Worm (Caenorhabditis elegans) whole organism, L3 larva: ENCODE results near the gene K07F5.22.

Source experiments
- ZK546.5 ChIP-seq: sonication (generic microtip); optimal IDR thresholded peaks from 2 replicates; lab custom pipeline; 2017; ENCODE audit warnings: missing biosample characterization, missing genetic modification characterization
- aly-2 ChIP-seq: fragments of 150-350 bp; optimal IDR thresholded peaks from 2 replicates; lab custom pipeline; 2014; ENCODE audit warnings: missing biosample characterization, missing genetic modification characterization
- ama-1 ChIP-seq: fragments of 150-350 bp; optimal IDR thresholded peaks from 2 replicates; lab custom pipeline; 2018
- ceh-16 ChIP-seq: sonication (generic microtip); optimal IDR thresholded peaks from 2 replicates; lab custom pipeline; 2017; ENCODE audit warnings: missing biosample characterization, missing genetic modification characterization
- ceh-28 ChIP-seq: fragments of 150-350 bp; optimal IDR thresholded peaks from 2 replicates; lab custom pipeline; 2014; ENCODE audit warnings: missing biosample characterization, missing genetic modification reagents, missing genetic modification characterization
- ceh-82 ChIP-seq: fragments of 150-350 bp; optimal IDR thresholded peaks from 2 replicates; lab custom pipeline; 2014; ENCODE audit warnings: missing biosample characterization, missing genetic modification characterization
- ceh-9 ChIP-seq: sonication (generic microtip); optimal IDR thresholded peaks from 2 replicates; lab custom pipeline; 2018; ENCODE audit warnings: missing biosample characterization, missing genetic modification characterization
- daf-12 ChIP-seq: fragments of 150-350 bp; optimal IDR thresholded peaks from 2 replicates; lab custom pipeline; 2014; ENCODE audit warnings: missing biosample characterization, missing genetic modification reagents, missing genetic modification characterization
- egl-27 ChIP-seq: sonication (generic microtip); optimal IDR thresholded peaks from 4 replicates; lab custom pipeline; 2017; ENCODE audit warnings: missing biosample characterization, missing genetic modification reagents, missing genetic modification characterization
- egl-5 ChIP-seq: fragments of 150-350 bp; optimal IDR thresholded peaks from 2 replicates; lab custom pipeline; 2017; ENCODE audit warnings: missing biosample characterization, missing genetic modification reagents, missing genetic modification characterization, inconsistent platforms
- elt-1 ChIP-seq: fragments of 150-350 bp; optimal IDR thresholded peaks from 2 replicates; lab custom pipeline; 2014; ENCODE audit warnings: missing biosample characterization, missing genetic modification characterization
- elt-2 ChIP-seq: sonication (generic microtip); optimal IDR thresholded peaks from 2 replicates; lab custom pipeline; 2016; ENCODE audit warnings: missing genetic modification reagents, mild to moderate bottlenecking, missing genetic modification characterization, missing compliant biosample characterization
- elt-3 ChIP-seq, 3 experiments: fragments of 150-350 bp in 1 of 3; sonication (generic microtip) in 2 of 3; optimal IDR thresholded peaks; 2 replicates in 2 of 3; 4 replicates in 1 of 3; lab custom pipeline; 2014 to 2017; ENCODE audit warnings: missing biosample characterization in 3 of 3, missing genetic modification characterization in 3 of 3
- fos-1 ChIP-seq: fragments of 150-350 bp; optimal IDR thresholded peaks from 2 replicates; lab custom pipeline; 2014; ENCODE audit warnings: missing biosample characterization, missing genetic modification characterization
- jun-1 ChIP-seq: fragments of 150-350 bp; optimal IDR thresholded peaks from 2 replicates; lab custom pipeline; 2014; ENCODE audit warnings: missing biosample characterization, missing genetic modification reagents, missing genetic modification characterization
- lin-39 ChIP-seq: fragments of 150-350 bp; optimal IDR thresholded peaks from 2 replicates; lab custom pipeline; 2018; ENCODE audit warnings: missing biosample characterization, missing genetic modification reagents, missing genetic modification characterization
- lsy-12 ChIP-seq: sonication (generic microtip); optimal IDR thresholded peaks from 2 replicates; lab custom pipeline; 2016; ENCODE audit warnings: mild to moderate bottlenecking, missing genetic modification characterization, missing compliant biosample characterization
- mdl-1 ChIP-seq: fragments of 150-350 bp; optimal IDR thresholded peaks from 2 replicates; lab custom pipeline; 2014; ENCODE audit warnings: missing biosample characterization, missing genetic modification characterization
- mml-1 ChIP-seq: fragments of 150-350 bp; sonication (generic microtip); optimal IDR thresholded peaks from 3 replicates; lab custom pipeline; 2014; ENCODE audit warnings: missing biosample characterization, missing genetic modification characterization
- nfya-1 ChIP-seq: sonication (generic microtip); optimal IDR thresholded peaks from 2 replicates; lab custom pipeline; 2017; ENCODE audit warnings: missing genetic modification characterization, mild to moderate bottlenecking, missing compliant biosample characterization, antibody characterized with exemption, moderate library complexity; ENCODE audit not compliant: insufficient read depth
- nhr-11 ChIP-seq: fragments of 150-350 bp; optimal IDR thresholded peaks from 2 replicates; lab custom pipeline; 2014; ENCODE audit warnings: missing biosample characterization, missing genetic modification characterization
- nhr-12 ChIP-seq: fragments of 150-350 bp; optimal IDR thresholded peaks from 2 replicates; lab custom pipeline; 2014; ENCODE audit warnings: missing biosample characterization, missing genetic modification characterization
- nhr-23 ChIP-seq: fragments of 150-350 bp; optimal IDR thresholded peaks from 2 replicates; lab custom pipeline; 2014; ENCODE audit warnings: missing biosample characterization, missing genetic modification reagents, missing genetic modification characterization
- nhr-237 ChIP-seq: fragments of 150-350 bp; optimal IDR thresholded peaks from 2 replicates; lab custom pipeline; 2014; ENCODE audit warnings: missing biosample characterization, missing genetic modification characterization
- nhr-25 ChIP-seq: sonication (generic microtip); optimal IDR thresholded peaks from 2 replicates; lab custom pipeline; 2017; ENCODE audit warnings: missing biosample characterization, missing genetic modification characterization
- nhr-43 ChIP-seq: sonication (generic microtip); optimal IDR thresholded peaks from 2 replicates; lab custom pipeline; 2016; ENCODE audit warnings: mild to moderate bottlenecking, missing genetic modification characterization, missing compliant biosample characterization; ENCODE audit not compliant: poor library complexity, severe bottlenecking
- nhr-67 ChIP-seq: fragments of 150-350 bp; optimal IDR thresholded peaks from 2 replicates; lab custom pipeline; 2014; ENCODE audit warnings: missing biosample characterization, missing genetic modification characterization
- nhr-77 ChIP-seq: fragments of 150-350 bp; optimal IDR thresholded peaks from 2 replicates; lab custom pipeline; 2014; ENCODE audit warnings: missing biosample characterization, missing genetic modification characterization
- pha-4 ChIP-seq: fragments of 150-350 bp; optimal IDR thresholded peaks from 2 replicates; lab custom pipeline; 2014; ENCODE audit warnings: missing biosample characterization, missing genetic modification reagents, missing genetic modification characterization
- sea-2 ChIP-seq: fragments of 150-350 bp; sonication (generic microtip); optimal IDR thresholded peaks from 4 replicates; lab custom pipeline; 2014; ENCODE audit warnings: missing biosample characterization, missing genetic modification reagents, missing genetic modification characterization
- skn-1 ChIP-seq: fragments of 150-350 bp; optimal IDR thresholded peaks from 2 replicates; lab custom pipeline; 2014; ENCODE audit warnings: missing biosample characterization, missing genetic modification characterization
- snpc-4 ChIP-seq: fragments of 150-350 bp; optimal IDR thresholded peaks from 2 replicates; lab custom pipeline; 2014; ENCODE audit warnings: missing biosample characterization, missing genetic modification characterization
- tbx-2 ChIP-seq: sonication (generic microtip); optimal IDR thresholded peaks from 2 replicates; lab custom pipeline; 2016; ENCODE audit warnings: mild to moderate bottlenecking, missing genetic modification characterization, missing compliant biosample characterization
- unc-62 ChIP-seq: fragments of 150-350 bp; sonication (generic microtip); optimal IDR thresholded peaks from 4 replicates; lab custom pipeline; 2014; ENCODE audit warnings: missing biosample characterization, missing genetic modification reagents, missing genetic modification characterization
- zag-1 ChIP-seq: fragments of 150-350 bp; optimal IDR thresholded peaks from 2 replicates; lab custom pipeline; 2014; ENCODE audit warnings: missing biosample characterization, missing genetic modification characterization
- ztf-11 ChIP-seq: fragments of 150-350 bp; optimal IDR thresholded peaks from 2 replicates; lab custom pipeline; 2014; ENCODE audit warnings: missing biosample characterization, missing genetic modification characterization
- ztf-4 ChIP-seq: fragments of 150-350 bp; optimal IDR thresholded peaks from 2 replicates; lab custom pipeline; 2014; ENCODE audit warnings: missing biosample characterization, missing genetic modification characterization

The K07F5.22 gene

DNA sequence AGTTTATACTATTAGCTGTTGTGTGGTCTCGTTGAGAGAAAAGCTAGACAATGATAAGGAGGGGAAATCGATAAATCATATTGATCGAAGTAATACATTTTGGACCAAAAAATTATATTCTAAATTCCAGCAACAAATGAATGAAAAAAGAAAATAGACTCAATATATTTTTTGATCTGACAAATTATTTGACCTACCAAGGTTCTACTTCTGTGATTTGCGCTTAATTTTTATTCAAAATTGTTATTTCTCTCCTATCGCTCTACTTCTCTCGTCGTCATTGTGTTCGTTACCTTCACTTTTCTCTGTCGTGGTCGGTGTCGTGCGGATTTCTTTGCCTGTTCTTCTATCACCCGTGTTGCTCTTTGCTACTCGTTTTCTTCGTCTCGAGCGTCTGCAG, 5.9 kb upstream of the K07F5.22 start:
- no peak for TF ChIP-seq ztf-11 (tag; lab: Kevin White, UChicago)
- TF ChIP-seq nhr-237 (tag; lab: Kevin White, UChicago): no peak
- no peak for TF ChIP-seq lsy-12 (tag; lab: Kevin White, UChicago)
- TF ChIP-seq nhr-12: no peak
- TF ChIP-seq mml-1: no peak
- TF ChIP-seq nhr-25: no peak
- TF ChIP-seq fos-1 (tag; lab: Kevin White, UChicago): no peak
- no peak for TF ChIP-seq nhr-67 (tag; lab: Kevin White, UChicago)
- TF ChIP-seq egl-27 (tag; lab: Kevin White, UChicago): no peak
- TF ChIP-seq zag-1 (tag; lab: Kevin White, UChicago): no peak
- TF ChIP-seq ceh-9 (tag; lab: Kevin White, UChicago): no peak
- no peak for TF ChIP-seq ztf-4 (tag; lab: Kevin White, UChicago)
- no peak for TF ChIP-seq snpc-4 (tag; lab: Kevin White, UChicago)
- no peak for TF ChIP-seq elt-1 (tag; lab: Kevin White, UChicago)

ce11 chrIV:9861921-9862320, 3.0 kb upstream of the K07F5.22 start, which contains the start of gene K07F5.14:
Gene K07F5.14, plus strand, starts transcription at chrIV:9862221.
- TF ChIP-seq skn-1 (tag; lab: Kevin White, UChicago) (no peak), zag-1 (tag; lab: Kevin White, UChicago) (no peak), sea-2 (no peak), ama-1 (lab: Kevin White, UChicago) (no peak), daf-12 (tag; lab: Kevin White, UChicago) (no peak), tbx-2 (tag; lab: Kevin White, UChicago) (no peak), nhr-23 (tag; lab: Kevin White, UChicago) (no peak), aly-2 (tag; lab: Kevin White, UChicago) (no peak), ztf-4 (tag; lab: Kevin White, UChicago) (no peak), ZK546.5 (no peak), elt-2 (no peak), lsy-12 (tag; lab: Kevin White, UChicago) (no peak), nhr-77 (tag; lab: Kevin White, UChicago) (no peak), fos-1 (tag; lab: Kevin White, UChicago) (no peak), pha-4 (tag; lab: Kevin White, UChicago) (no peak)

ce11 chrIV:9863817-9864216, 1.1 kb upstream of the K07F5.22 start, which contains the start of gene K07F5.16:
Gene K07F5.16, plus strand, starts transcription at chrIV:9864117.
- TF ChIP-seq nhr-43 (tag; lab: Kevin White, UChicago): no peak

ce11 chrIV:9866865-9867264, 2.0 kb downstream of the K07F5.22 start:
- TF ChIP-seq ama-1 (lab: Kevin White, UChicago) (no peak), egl-5 (no peak), lsy-12 (tag; lab: Kevin White, UChicago) (no peak), unc-62 (GFP tag; lab: Kevin White, UChicago) (no peak), pha-4 (tag; lab: Kevin White, UChicago) (no peak), tbx-2 (tag; lab: Kevin White, UChicago) (no peak), nhr-11 (tag; lab: Kevin White, UChicago) (no peak), mml-1 (no peak), jun-1 (tag; lab: Kevin White, UChicago) (no peak), ceh-16 (tag; lab: Kevin White, UChicago) (no peak), ztf-11 (tag; lab: Kevin White, UChicago) (no peak), ceh-82 (no peak)

- TF ChIP-seq mdl-1 (tag; lab: Kevin White, UChicago) (peak; percentile 35), nhr-23 (tag; lab: Kevin White, UChicago) (peak; percentile 99), elt-3 (tag; optimal IDR thresholded peaks at IDR 0.05; lab: Kevin White, UChicago) (peak in 2 of 3 experiments; percentile 40 to 50), zag-1 (tag; lab: Kevin White, UChicago) (no peak), tbx-2 (tag; lab: Kevin White, UChicago) (peak; percentile 57), nhr-43 (tag; lab: Kevin White, UChicago) (peak; percentile 99), lin-39 (tag; lab: Kevin White, UChicago) (no peak), lsy-12 (tag; lab: Kevin White, UChicago) (peak; percentile 30), nfya-1 (tag; lab: Kevin White, UChicago) (peak; percentile 29), ztf-4 (tag; lab: Kevin White, UChicago) (peak; percentile 77), nhr-25 (peak; percentile 93), egl-5 (no peak), ceh-28 (tag; lab: Kevin White, UChicago) (peak; percentile 48), unc-62 (GFP tag; lab: Kevin White, UChicago) (peak; percentile 3), daf-12 (tag; lab: Kevin White, UChicago) (no peak)
These were observed 3.0 kb downstream of the K07F5.22 start for ce11 chrIV:9867915-9868314.
